Fruit fly (Drosophila melanogaster) whole organism, embryonic: Measurements from ENCODE around the gene CG9297.

Source experiments
- Ada2b ChIP-seq: fragments of 200-800 bp; sonication (Bioruptor generic); IDR thresholded peaks from 2 replicates; pipeline ENCODE4 v1.3.6; 2022; ENCODE audit warnings: missing biosample characterization, missing genetic modification characterization
- CG10209 ChIP-seq: fragments of 200-800 bp; sonication (Bioruptor generic); optimal IDR thresholded peaks from 3 replicates; lab custom pipeline; 2017; ENCODE audit warnings: missing biosample characterization, mild to moderate bottlenecking, missing genetic modification characterization, missing genetic modification reagents
- CG10366 ChIP-seq: fragments of 200-800 bp; sonication (Bioruptor generic); IDR thresholded peaks from 2 replicates; pipeline ENCODE4 v1.3.6; 2022; ENCODE audit warnings: missing biosample characterization, missing genetic modification characterization
- CG11695 ChIP-seq: fragments of 200-800 bp; sonication (Bioruptor generic); IDR thresholded peaks from 3 replicates; pipeline ENCODE4 v1.3.6; 2022; ENCODE audit warnings: missing biosample characterization, missing genetic modification characterization
- CG11723 ChIP-seq: fragments of 200-800 bp; sonication (Bioruptor generic); optimal IDR thresholded peaks from 2 replicates; lab custom pipeline; 2017; ENCODE audit warnings: missing biosample characterization, mild to moderate bottlenecking, missing genetic modification characterization
- CG13894 ChIP-seq: fragments of 200-800 bp; sonication (Bioruptor generic); optimal IDR thresholded peaks from 3 replicates; lab custom pipeline; 2018; ENCODE audit warnings: missing biosample characterization, mild to moderate bottlenecking, missing genetic modification characterization, moderate library complexity
- CG14710 ChIP-seq: fragments of 200-800 bp; sonication (Bioruptor generic); optimal IDR thresholded peaks from 3 replicates; lab custom pipeline; 2019; ENCODE audit warnings: missing biosample characterization, mild to moderate bottlenecking, missing genetic modification characterization, moderate library complexity
- CG15011 ChIP-seq: fragments of 200-800 bp; sonication (Bioruptor generic); optimal IDR thresholded peaks from 3 replicates; lab custom pipeline; 2018; ENCODE audit warnings: missing biosample characterization, mild to moderate bottlenecking, missing genetic modification characterization
- CG15073 ChIP-seq: fragments of 200-800 bp; sonication (Bioruptor generic); optimal IDR thresholded peaks from 2 replicates; lab custom pipeline; 2016; ENCODE audit warnings: missing biosample characterization, missing genetic modification characterization
- CG15514 ChIP-seq: fragments of 200-800 bp; sonication (Bioruptor generic); optimal IDR thresholded peaks from 3 replicates; lab custom pipeline; 2017; ENCODE audit warnings: missing biosample characterization, missing genetic modification characterization, mild to moderate bottlenecking, moderate library complexity, missing genetic modification reagents
- CG15696 ChIP-seq: fragments of 200-800 bp; sonication (Bioruptor generic); optimal IDR thresholded peaks from 2 replicates; lab custom pipeline; 2019; ENCODE audit warnings: missing biosample characterization, mild to moderate bottlenecking, missing genetic modification characterization, moderate library complexity
- CG1832 ChIP-seq: fragments of 200-800 bp; sonication (Bioruptor generic); optimal IDR thresholded peaks from 2 replicates; lab custom pipeline; 2017; ENCODE audit warnings: missing biosample characterization, mild to moderate bottlenecking, missing genetic modification characterization, inconsistent platforms
- CG2199 ChIP-seq: fragments of 200-800 bp; sonication (Bioruptor generic); IDR thresholded peaks from 3 replicates; pipeline ENCODE4 v1.3.6; 2022; ENCODE audit warnings: missing biosample characterization, missing genetic modification characterization
- CG3838 ChIP-seq: fragments of 200-800 bp; sonication (Bioruptor generic); optimal IDR thresholded peaks from 3 replicates; lab custom pipeline; 2016; ENCODE audit warnings: missing biosample characterization, missing genetic modification characterization
- CG4328 ChIP-seq: fragments of 200-800 bp; sonication (Bioruptor generic); optimal IDR thresholded peaks from 3 replicates; lab custom pipeline; 2017; ENCODE audit warnings: missing biosample characterization, missing genetic modification reagents, missing genetic modification characterization
- CG4404 ChIP-seq: fragments of 200-800 bp; sonication (Bioruptor generic); IDR thresholded peaks from 2 replicates; pipeline ENCODE4 v1.3.6; 2022; ENCODE audit warnings: missing biosample characterization, missing genetic modification characterization
- CG4820 ChIP-seq: fragments of 200-800 bp; sonication (Bioruptor generic); optimal IDR thresholded peaks from 3 replicates; lab custom pipeline; 2016; ENCODE audit warnings: missing biosample characterization, missing genetic modification characterization
- CG6272 ChIP-seq: fragments of 200-800 bp; sonication (Bioruptor generic); IDR thresholded peaks from 2 replicates; pipeline ENCODE4 v1.3.6; 2022; ENCODE audit warnings: missing biosample characterization, missing genetic modification characterization
- CG6765 ChIP-seq: fragments of 200-800 bp; sonication (Bioruptor generic); optimal IDR thresholded peaks from 3 replicates; lab custom pipeline; 2017; ENCODE audit warnings: missing biosample characterization, mild to moderate bottlenecking, missing genetic modification characterization
- CG8359 ChIP-seq: fragments of 200-800 bp; sonication (Bioruptor generic); optimal IDR thresholded peaks from 2 replicates; lab custom pipeline; 2017; ENCODE audit warnings: missing biosample characterization, mild to moderate bottlenecking, missing genetic modification characterization, borderline replicate concordance
- CG8765 ChIP-seq: fragments of 200-800 bp; sonication (Bioruptor generic); IDR thresholded peaks from 2 replicates; pipeline ENCODE4 v1.3.6; 2022; ENCODE audit warnings: missing biosample characterization, missing genetic modification characterization
- CG9609 ChIP-seq: fragments of 200-800 bp; sonication (Bioruptor generic); optimal IDR thresholded peaks from 3 replicates; lab custom pipeline; 2016; ENCODE audit warnings: missing biosample characterization, missing genetic modification characterization
- CG9797 ChIP-seq: fragments of 200-800 bp; sonication (Bioruptor generic); optimal IDR thresholded peaks from 3 replicates; lab custom pipeline; 2018; ENCODE audit warnings: missing biosample characterization, mild to moderate bottlenecking, missing genetic modification characterization
- CG9932 ChIP-seq: fragments of 200-800 bp; sonication (Bioruptor generic); IDR thresholded peaks from 2 replicates; pipeline ENCODE4 v1.3.6; 2022; ENCODE audit warnings: missing biosample characterization, missing genetic modification characterization
- Chrac-16 ChIP-seq: fragments of 200-800 bp; sonication (Bioruptor generic); optimal IDR thresholded peaks from 3 replicates; lab custom pipeline; 2016; ENCODE audit warnings: missing biosample characterization, missing genetic modification characterization
- CkIIα-i1 ChIP-seq: fragments of 200-800 bp; sonication (Bioruptor generic); IDR thresholded peaks from 2 replicates; pipeline ENCODE4 v1.3.6; 2022; ENCODE audit warnings: missing biosample characterization, missing genetic modification characterization
- D19A ChIP-seq: fragments of 200-800 bp; optimal IDR thresholded peaks from 3 replicates; lab custom pipeline; 2019; ENCODE audit warnings: missing biosample characterization, mild to moderate bottlenecking, missing genetic modification characterization, moderate library complexity
- Lpt ChIP-seq: fragments of >200 bp; optimal IDR thresholded peaks from 2 replicates; lab custom pipeline; 2018; ENCODE audit warnings: missing biosample characterization, missing genetic modification characterization
- Meics ChIP-seq: fragments of 200-800 bp; sonication (Bioruptor generic); optimal IDR thresholded peaks from 2 replicates; lab custom pipeline; 2017; ENCODE audit warnings: missing biosample characterization, mild to moderate bottlenecking, missing genetic modification characterization
- Poxn ChIP-seq: fragments of 200-800 bp; sonication (Bioruptor generic); IDR thresholded peaks from 2 replicates; pipeline ENCODE4 v1.3.6; 2022; ENCODE audit warnings: missing biosample characterization, missing genetic modification characterization
- Ravus ChIP-seq: fragments of 200-800 bp; sonication (Bioruptor generic); IDR thresholded peaks from 2 replicates; pipeline ENCODE4 v1.3.6; 2022; ENCODE audit warnings: missing biosample characterization, missing genetic modification characterization
- Spps ChIP-seq: fragments of 200-800 bp; sonication (Bioruptor generic); optimal IDR thresholded peaks from 2 replicates; lab custom pipeline; 2018; ENCODE audit warnings: missing biosample characterization, mild to moderate bottlenecking, missing genetic modification characterization
- Stat92E ChIP-seq, 3 experiments: fragments of >200 bp in 2 of 3; fragments of 200-800 bp in 1 of 3; sonication (Bioruptor generic) in 1 of 3; optimal IDR thresholded peaks; 2 replicates each; lab custom pipeline; 2017 to 2019; ENCODE audit warnings: missing biosample characterization in 3 of 3, missing genetic modification characterization in 3 of 3, mild to moderate bottlenecking in 1 of 3, moderate library complexity in 1 of 3
- Trl ChIP-seq, 3 experiments: fragments of >200 bp in 2 of 3; fragments of 200-800 bp in 1 of 3; sonication (Bioruptor generic) in 1 of 3; optimal IDR thresholded peaks; 2 replicates in 1 of 3; 3 replicates in 2 of 3; lab custom pipeline; 2016 to 2017; ENCODE audit warnings: missing biosample characterization in 1 of 3, missing genetic modification characterization in 1 of 3
- al ChIP-seq: fragments of 200-800 bp; sonication (Bioruptor generic); IDR thresholded peaks from 2 replicates; pipeline ENCODE4 v1.3.6; 2022; ENCODE audit warnings: missing biosample characterization, missing genetic modification characterization
- bsh ChIP-seq, 2 experiments: fragments of 200-800 bp; sonication (Bioruptor generic); optimal IDR thresholded peaks; 2 replicates each; lab custom pipeline; 2017 to 2018; ENCODE audit warnings: mild to moderate bottlenecking in 2 of 2, missing biosample characterization in 2 of 2, missing genetic modification characterization in 2 of 2, moderate library complexity in 1 of 2
- cg ChIP-seq: fragments of 200-800 bp; sonication (Bioruptor generic); optimal IDR thresholded peaks from 3 replicates; lab custom pipeline; 2019; ENCODE audit warnings: missing biosample characterization, mild to moderate bottlenecking, missing genetic modification characterization, moderate library complexity
- dpn ChIP-seq, 2 experiments: fragments of 200-800 bp; sonication (Bioruptor generic); optimal IDR thresholded peaks; 3 replicates each; lab custom pipeline; 2016; ENCODE audit warnings: missing biosample characterization in 2 of 2, missing genetic modification characterization in 2 of 2
- exex ChIP-seq: fragments of 200-800 bp; sonication (Bioruptor generic); optimal IDR thresholded peaks from 4 replicates; lab custom pipeline; 2018; ENCODE audit warnings: missing biosample characterization, mild to moderate bottlenecking, missing genetic modification characterization, moderate library complexity
- fu2 ChIP-seq: fragments of 200-800 bp; sonication (Bioruptor generic); optimal IDR thresholded peaks from 2 replicates; lab custom pipeline; 2016; ENCODE audit warnings: missing biosample characterization, missing genetic modification characterization
- grau ChIP-seq: fragments of 200-800 bp; optimal IDR thresholded peaks from 3 replicates; lab custom pipeline; 2019; ENCODE audit warnings: missing biosample characterization, mild to moderate bottlenecking, missing genetic modification characterization, moderate library complexity
- knrl ChIP-seq: fragments of 200-800 bp; sonication (Bioruptor generic); IDR thresholded peaks from 3 replicates; pipeline ENCODE4 v1.3.6; 2022; ENCODE audit warnings: missing biosample characterization, missing genetic modification characterization; ENCODE audit not compliant: partially characterized antibody
- mirr ChIP-seq: fragments of 200-800 bp; sonication (Bioruptor generic); optimal IDR thresholded peaks from 3 replicates; lab custom pipeline; 2018; ENCODE audit warnings: missing biosample characterization, mild to moderate bottlenecking, missing genetic modification characterization
- oc ChIP-seq: fragments of 200-800 bp; sonication (Bioruptor generic); optimal IDR thresholded peaks from 2 replicates; lab custom pipeline; 2018; ENCODE audit warnings: missing biosample characterization, mild to moderate bottlenecking, missing genetic modification characterization, moderate library complexity
- sisA ChIP-seq: fragments of 200-800 bp; sonication (Bioruptor generic); IDR thresholded peaks from 2 replicates; pipeline ENCODE4 v1.3.6; 2022; ENCODE audit warnings: missing biosample characterization, missing genetic modification characterization
- sna ChIP-seq: fragments of 200-800 bp; sonication (Bioruptor generic); IDR thresholded peaks from 2 replicates; pipeline ENCODE4 v1.3.6; 2022; ENCODE audit warnings: missing biosample characterization, missing genetic modification characterization; ENCODE audit not compliant: partially characterized antibody
- sr ChIP-seq: fragments of 200-800 bp; sonication (Bioruptor generic); IDR thresholded peaks from 3 replicates; pipeline ENCODE4 v1.3.6; 2022; ENCODE audit warnings: missing biosample characterization, missing genetic modification characterization
- trh ChIP-seq: fragments of 200-800 bp; sonication (Bioruptor generic); optimal IDR thresholded peaks from 2 replicates; lab custom pipeline; 2016; ENCODE audit warnings: missing biosample characterization, missing genetic modification characterization

Gene CG9297

dm6 chr3R:13817480-13818305 is 46.4 kb downstream of the CG9297 start (continued):
- TF ChIP-seq cg (GFP tag; lab: Kevin White, UChicago) (no peak), CG8765 (GFP tag; lab: Robert Waterston, UW) (no peak), CG9932 (no peak), CG10366 (GFP tag; lab: Robert Waterston, UW) (peak; percentile 59), Trl (optimal IDR thresholded peaks at IDR 0.05; lab: Kevin White, UChicago) (no peak), Trl (GFP tag; optimal IDR thresholded peaks at IDR 0.05; lab: Kevin White, UChicago) (peak; percentile 8), CG11695 (GFP tag; lab: Robert Waterston, UW) (peak; percentile 41; the same call in 1 of the 3 replicates), CG15696 (tag; lab: Kevin White, UChicago) (no peak), al (GFP tag; lab: Robert Waterston, UW) (no peak), Stat92E (GFP tag; optimal IDR thresholded peaks at IDR 0.05; lab: Kevin White, UChicago) (peak in 1 of 3 experiments; percentile 83), dpn (GFP tag; optimal IDR thresholded peaks at IDR 0.05; lab: Kevin White, UChicago) (peak in 1 of 2 experiments; percentile 42), Ravus (no peak), CG10209 (GFP tag; lab: Kevin White, UChicago) (peak; percentile 67), CG3838 (GFP tag; lab: Kevin White, UChicago) (no peak), Chrac-16 (GFP tag; lab: Kevin White, UChicago) (peak; percentile 29), Spps (tag; lab: Kevin White, UChicago) (peak; percentile 17), CG6765 (GFP tag; lab: Kevin White, UChicago) (no peak), CG4404 (GFP tag; lab: Robert Waterston, UW) (peak; percentile 14; the same call in 1 of the 2 replicates), CG11723 (GFP tag; lab: Kevin White, UChicago) (peak; percentile 56), CG9609 (GFP tag; lab: Kevin White, UChicago) (no peak), CG2199 (no peak), CG14710 (peak; percentile 54), CkIIα-i1 (GFP tag; lab: Robert Waterston, UW) (no peak), grau (tag; lab: Kevin White, UChicago) (peak; percentile 72), knrl (no peak), Ada2b (GFP tag; lab: Robert Waterston, UW) (no peak), CG15073 (GFP tag; lab: Kevin White, UChicago) (no peak), bsh (GFP tag; optimal IDR thresholded peaks at IDR 0.05; lab: Kevin White, UChicago) (peak in 1 of 2 experiments; percentile 78), exex (tag; lab: Kevin White, UChicago) (no peak), sisA (GFP tag; lab: Robert Waterston, UW) (peak; percentile 72), trh (no peak), CG1832 (no peak), sna (GFP tag; lab: Robert Waterston, UW) (no peak), fu2 (GFP tag; lab: Kevin White, UChicago) (no peak), CG9797 (GFP tag; lab: Kevin White, UChicago) (no peak), Meics (peak; percentile 10), Poxn (GFP tag; lab: Robert Waterston, UW) (no peak), mirr (GFP tag; lab: Kevin White, UChicago) (no peak), CG15011 (GFP tag; lab: Kevin White, UChicago) (peak; percentile 14), D19A (tag; lab: Kevin White, UChicago) (peak; percentile 57), Lpt (no peak), CG13894 (no peak), CG8359 (GFP tag; lab: Kevin White, UChicago) (no peak), CG6272 (peak; percentile 36; the same call in 1 of the 2 replicates), oc (tag; lab: Kevin White, UChicago) (peak; percentile 79), CG4820 (GFP tag; lab: Kevin White, UChicago) (peak; percentile 59), CG15514 (GFP tag; lab: Kevin White, UChicago) (no peak), CG4328 (peak; percentile 22), sr (GFP tag; lab: Robert Waterston, UW) (no peak)
